Fruit fly (Drosophila melanogaster) whole organism, embryonic: ENCODE measurements around the gene SMC3.
A peak's percentile ranks its signal among the peaks of the same experiment; 100 is the strongest.

Source experiments
- Asciz ChIP-seq: fragments of 200-800 bp; sonication (Bioruptor generic); optimal IDR thresholded peaks from 2 replicates; lab custom pipeline; 2017; ENCODE audit warnings: missing biosample characterization, mild to moderate bottlenecking, missing genetic modification characterization, missing genetic modification reagents
- Atf6 ChIP-seq: fragments of 200-800 bp; sonication (Bioruptor generic); IDR thresholded peaks from 2 replicates; pipeline ENCODE4 v1.3.6; 2022; ENCODE audit warnings: missing biosample characterization, missing genetic modification characterization
- CG10209 ChIP-seq: fragments of 200-800 bp; sonication (Bioruptor generic); optimal IDR thresholded peaks from 3 replicates; lab custom pipeline; 2017; ENCODE audit warnings: missing biosample characterization, mild to moderate bottlenecking, missing genetic modification characterization, missing genetic modification reagents
- CG10462 ChIP-seq: fragments of 200-800 bp; sonication (Bioruptor generic); optimal IDR thresholded peaks from 2 replicates; lab custom pipeline; 2016; ENCODE audit warnings: missing biosample characterization, missing genetic modification characterization
- CG1529 ChIP-seq: fragments of 200-800 bp; sonication (Bioruptor generic); optimal IDR thresholded peaks from 3 replicates; lab custom pipeline; 2018; ENCODE audit warnings: missing biosample characterization, missing genetic modification characterization
- CG17612 ChIP-seq: fragments of 200-800 bp; sonication (Bioruptor generic); IDR thresholded peaks from 2 replicates; pipeline ENCODE4 v1.3.6; 2022; ENCODE audit warnings: missing biosample characterization, missing genetic modification characterization
- CG17802 ChIP-seq: fragments of 200-800 bp; sonication (Bioruptor generic); optimal IDR thresholded peaks from 2 replicates; lab custom pipeline; 2018; ENCODE audit warnings: missing biosample characterization, mild to moderate bottlenecking, missing genetic modification characterization, moderate library complexity
- CG18262 ChIP-seq: fragments of 200-800 bp; optimal IDR thresholded peaks from 3 replicates; lab custom pipeline; 2019; ENCODE audit warnings: missing biosample characterization, mild to moderate bottlenecking, missing genetic modification characterization, moderate library complexity
- CG18599 ChIP-seq: fragments of 200-800 bp; sonication (Bioruptor generic); optimal IDR thresholded peaks from 3 replicates; lab custom pipeline; 2017; ENCODE audit warnings: missing biosample characterization, missing genetic modification characterization, mild to moderate bottlenecking, moderate library complexity, missing genetic modification reagents
- CG18619 ChIP-seq: fragments of 200-800 bp; sonication (Bioruptor generic); optimal IDR thresholded peaks from 3 replicates; lab custom pipeline; 2017; ENCODE audit warnings: missing biosample characterization, mild to moderate bottlenecking, missing genetic modification characterization
- CG32532 ChIP-seq: fragments of 200-800 bp; sonication (Bioruptor generic); IDR thresholded peaks from 2 replicates; pipeline ENCODE4 v1.3.6; 2022; ENCODE audit warnings: missing biosample characterization, missing genetic modification characterization
- CG4424 ChIP-seq: fragments of 200-800 bp; sonication (Bioruptor generic); optimal IDR thresholded peaks from 3 replicates; lab custom pipeline; 2016; ENCODE audit warnings: missing biosample characterization, missing genetic modification characterization
- CG4617 ChIP-seq: fragments of 200-800 bp; sonication (Bioruptor generic); optimal IDR thresholded peaks from 3 replicates; lab custom pipeline; 2016; ENCODE audit warnings: missing biosample characterization, missing genetic modification characterization, borderline replicate concordance
- CG6854 ChIP-seq: fragments of 200-800 bp; sonication (Bioruptor generic); optimal IDR thresholded peaks from 3 replicates; lab custom pipeline; 2017; ENCODE audit warnings: missing biosample characterization, mild to moderate bottlenecking, missing genetic modification characterization
- CG7786 ChIP-seq: fragments of 200-800 bp; sonication (Bioruptor generic); optimal IDR thresholded peaks from 2 replicates; lab custom pipeline; 2016; ENCODE audit warnings: missing biosample characterization, missing genetic modification characterization
- CG7963 ChIP-seq: fragments of 200-800 bp; sonication (Bioruptor generic); IDR thresholded peaks from 3 replicates; pipeline ENCODE4 v1.3.6; 2022; ENCODE audit warnings: missing biosample characterization, missing genetic modification characterization; ENCODE audit not compliant: partially characterized antibody
- CG8478 ChIP-seq: fragments of >200 bp; optimal IDR thresholded peaks from 2 replicates; lab custom pipeline; 2018
- CG8944 ChIP-seq: fragments of 200-800 bp; sonication (Bioruptor generic); optimal IDR thresholded peaks from 3 replicates; lab custom pipeline; 2016; ENCODE audit warnings: missing biosample characterization, missing genetic modification characterization
- CG9215 ChIP-seq: fragments of 200-800 bp; sonication (Bioruptor generic); IDR thresholded peaks from 2 replicates; pipeline ENCODE4 v1.3.6; 2022; ENCODE audit warnings: missing biosample characterization, missing genetic modification characterization
- Camta ChIP-seq: fragments of 200-800 bp; sonication (Bioruptor generic); optimal IDR thresholded peaks from 2 replicates; lab custom pipeline; 2016; ENCODE audit warnings: missing biosample characterization, missing genetic modification characterization
- Ets65A ChIP-seq: fragments of 200-800 bp; sonication (Bioruptor generic); peaks from one replicate; lab custom pipeline; 2016; ENCODE audit warnings: missing biosample characterization, missing genetic modification characterization
- GATAe ChIP-seq: fragments of 200-800 bp; sonication (Bioruptor generic); conservative IDR thresholded peaks from 2 replicates; pipeline ENCODE4 v1.3.6; 2022; ENCODE audit warnings: missing biosample characterization, missing genetic modification characterization
- Opbp ChIP-seq: fragments of 200-800 bp; sonication (Bioruptor generic); IDR thresholded peaks from 3 replicates; pipeline ENCODE4 v1.3.6; 2022; ENCODE audit warnings: missing biosample characterization, missing genetic modification characterization; ENCODE audit not compliant: partially characterized antibody
- Scr ChIP-seq: fragments of 200-800 bp; sonication (Bioruptor generic); IDR thresholded peaks from 2 replicates; pipeline ENCODE4 v1.3.6; 2022; ENCODE audit warnings: missing biosample characterization, missing genetic modification characterization; ENCODE audit not compliant: partially characterized antibody
- Six4 ChIP-seq: fragments of 200-800 bp; sonication (Bioruptor generic); optimal IDR thresholded peaks from 2 replicates; lab custom pipeline; 2016; ENCODE audit warnings: missing biosample characterization, missing genetic modification characterization
- YL-1 ChIP-seq: fragments of 200-800 bp; sonication (Bioruptor generic); optimal IDR thresholded peaks from 3 replicates; lab custom pipeline; 2017; ENCODE audit warnings: missing biosample characterization, mild to moderate bottlenecking, missing genetic modification characterization
- abd-A ChIP-seq: fragments of 200-800 bp; sonication (Bioruptor generic); optimal IDR thresholded peaks from 3 replicates; lab custom pipeline; 2019; ENCODE audit warnings: missing biosample characterization, mild to moderate bottlenecking, missing genetic modification characterization, moderate library complexity
- ara ChIP-seq: fragments of 200-800 bp; sonication (Bioruptor generic); IDR thresholded peaks from 2 replicates; pipeline ENCODE4 v1.3.6; 2022; ENCODE audit warnings: missing biosample characterization, missing genetic modification characterization
- btn ChIP-seq: fragments of 200-800 bp; sonication (Bioruptor generic); optimal IDR thresholded peaks from 2 replicates; lab custom pipeline; 2016; ENCODE audit warnings: missing biosample characterization, missing genetic modification characterization
- chm ChIP-seq: fragments of 200-800 bp; sonication (Bioruptor generic); IDR thresholded peaks from 2 replicates; pipeline ENCODE4 v1.3.6; 2022; ENCODE audit warnings: missing biosample characterization, missing genetic modification characterization
- dan ChIP-seq: fragments of 200-800 bp; sonication (Bioruptor generic); IDR thresholded peaks from 2 replicates; pipeline ENCODE4 v1.3.6; 2022; ENCODE audit warnings: missing biosample characterization, missing genetic modification characterization
- dpn ChIP-seq, 2 experiments: fragments of 200-800 bp; sonication (Bioruptor generic); optimal IDR thresholded peaks; 3 replicates each; lab custom pipeline; 2016; ENCODE audit warnings: missing biosample characterization in 2 of 2, missing genetic modification characterization in 2 of 2
- dysf ChIP-seq: fragments of 200-800 bp; sonication (Bioruptor generic); IDR thresholded peaks from 3 replicates; pipeline ENCODE4 v1.3.6; 2022; ENCODE audit warnings: missing biosample characterization, missing genetic modification characterization
- grau ChIP-seq: fragments of 200-800 bp; optimal IDR thresholded peaks from 3 replicates; lab custom pipeline; 2019; ENCODE audit warnings: missing biosample characterization, mild to moderate bottlenecking, missing genetic modification characterization, moderate library complexity
- gro ChIP-seq: fragments of 200-800 bp; sonication (Bioruptor generic); optimal IDR thresholded peaks from 2 replicates; lab custom pipeline; 2016; ENCODE audit warnings: missing biosample characterization, missing genetic modification characterization
- h ChIP-seq: fragments of >200 bp; optimal IDR thresholded peaks from 2 replicates; lab custom pipeline; 2017
- kay ChIP-seq: fragments of 200-800 bp; sonication (Bioruptor generic); optimal IDR thresholded peaks from 2 replicates; lab custom pipeline; 2016; ENCODE audit warnings: missing biosample characterization, missing genetic modification characterization
- lmd ChIP-seq: fragments of 200-800 bp; sonication (Bioruptor generic); IDR thresholded peaks from 2 replicates; pipeline ENCODE4 v1.3.6; 2022; ENCODE audit warnings: missing biosample characterization, missing genetic modification characterization
- lola ChIP-seq, 3 experiments: fragments of >200 bp in 2 of 3; fragments of 200-800 bp in 1 of 3; sonication (Bioruptor generic) in 1 of 3; optimal IDR thresholded peaks; 2 replicates each; lab custom pipeline; 2017 to 2019; ENCODE audit warnings: missing biosample characterization in 3 of 3, missing genetic modification characterization in 3 of 3, mild to moderate bottlenecking in 1 of 3, moderate library complexity in 1 of 3
- nom ChIP-seq: fragments of 200-800 bp; sonication (Bioruptor generic); optimal IDR thresholded peaks from 2 replicates; lab custom pipeline; 2017; ENCODE audit warnings: missing biosample characterization, missing genetic modification characterization, mild to moderate bottlenecking, moderate library complexity, missing genetic modification reagents
- p53 ChIP-seq: fragments of 200-800 bp; sonication (Bioruptor generic); optimal IDR thresholded peaks from 2 replicates; lab custom pipeline; 2016; ENCODE audit warnings: missing biosample characterization, missing genetic modification characterization
- pfk ChIP-seq: fragments of 200-800 bp; sonication (Bioruptor generic); optimal IDR thresholded peaks from 2 replicates; lab custom pipeline; 2018; ENCODE audit warnings: missing biosample characterization, mild to moderate bottlenecking, missing genetic modification characterization, moderate library complexity
- pita ChIP-seq: fragments of 200-800 bp; sonication (Bioruptor generic); optimal IDR thresholded peaks from 2 replicates; lab custom pipeline; 2017; ENCODE audit warnings: missing biosample characterization, mild to moderate bottlenecking, missing genetic modification characterization
- schlank ChIP-seq: fragments of 200-800 bp; sonication (Bioruptor generic); optimal IDR thresholded peaks from 2 replicates; lab custom pipeline; 2018; ENCODE audit warnings: missing biosample characterization, mild to moderate bottlenecking, missing genetic modification characterization
- slbo ChIP-seq: fragments of 200-800 bp; sonication (Bioruptor generic); IDR thresholded peaks from 2 replicates; pipeline ENCODE4 v1.3.6; 2022; ENCODE audit warnings: missing biosample characterization, missing genetic modification characterization
- sug ChIP-seq: fragments of 200-800 bp; optimal IDR thresholded peaks from 2 replicates; lab custom pipeline; 2019; ENCODE audit warnings: missing biosample characterization, mild to moderate bottlenecking, missing genetic modification characterization, moderate library complexity
- tna ChIP-seq: fragments of 200-800 bp; sonication (Bioruptor generic); IDR thresholded peaks from 2 replicates; pipeline ENCODE4 v1.3.6; 2022; ENCODE audit warnings: missing biosample characterization, missing genetic modification characterization; ENCODE audit not compliant: partially characterized antibody
- twi ChIP-seq: fragments of 200-800 bp; optimal IDR thresholded peaks from 2 replicates; lab custom pipeline; 2019; ENCODE audit warnings: missing biosample characterization, mild to moderate bottlenecking, missing genetic modification characterization, moderate library complexity
- vvl ChIP-seq: fragments of 200-800 bp; sonication (Bioruptor generic); IDR thresholded peaks from 2 replicates; pipeline ENCODE4 v1.3.6; 2022; ENCODE audit warnings: missing biosample characterization, missing genetic modification characterization
- zf30C ChIP-seq: fragments of 200-800 bp; sonication (Bioruptor generic); optimal IDR thresholded peaks from 3 replicates; lab custom pipeline; 2018; ENCODE audit warnings: missing biosample characterization, mild to moderate bottlenecking, missing genetic modification characterization

The SMC3 gene

dm6 chrX:16633181-16633957 lies 40.1 kb upstream of the SMC3 start:
- TF ChIP-seq CG4617 (GFP tag; lab: Kevin White, UChicago) (no peak), nom (GFP tag; lab: Kevin White, UChicago) (peak; percentile 87), Opbp (GFP tag; lab: Robert Waterston, UW) (no peak), Six4 (GFP tag; lab: Kevin White, UChicago) (no peak), Ets65A (GFP tag; lab: Kevin White, UChicago) (peak; percentile 28), CG4424 (GFP tag; lab: Kevin White, UChicago) (no peak), tna (no peak), YL-1 (GFP tag; lab: Kevin White, UChicago) (no peak), CG9215 (GFP tag; lab: Robert Waterston, UW) (0 out of 2 replicates have a peak, but pooled peaks have one; percentile 14), CG7963 (GFP tag; lab: Robert Waterston, UW) (no peak), h (lab: Kevin White, UChicago) (no peak), twi (peak; percentile 22), CG7786 (GFP tag; lab: Kevin White, UChicago) (no peak), abd-A (no peak), CG18262 (tag; lab: Kevin White, UChicago) (no peak), lola (GFP tag; optimal IDR thresholded peaks at IDR 0.05; lab: Kevin White, UChicago) (peak in 1 of 3 experiments; percentile 10), chm (GFP tag; lab: Robert Waterston, UW) (no peak), ara (no peak), CG32532 (0 out of 2 replicates have a peak, but pooled peaks have one; percentile 9), pfk (GFP tag; lab: Kevin White, UChicago) (peak; percentile 4), dpn (GFP tag; optimal IDR thresholded peaks at IDR 0.05; lab: Kevin White, UChicago) (no peak), CG17612 (no peak), CG18619 (GFP tag; lab: Kevin White, UChicago) (no peak), CG6854 (GFP tag; lab: Kevin White, UChicago) (no peak), pita (GFP tag; lab: Kevin White, UChicago) (no peak), CG17802 (tag; lab: Kevin White, UChicago) (no peak), CG10209 (peak; percentile 4), btn (GFP tag; lab: Kevin White, UChicago) (no peak), CG1529 (no peak), CG10462 (no peak), zf30C (GFP tag; lab: Kevin White, UChicago) (no peak), vvl (GFP tag; lab: Robert Waterston, UW) (peak; percentile 40; the same call in 1 of the 2 replicates), slbo (GFP tag; lab: Robert Waterston, UW) (no peak), gro (GFP tag; lab: Kevin White, UChicago) (no peak), p53 (no peak), Asciz (GFP tag; lab: Kevin White, UChicago) (no peak), Camta (GFP tag; lab: Kevin White, UChicago) (no peak), lmd (no peak), CG8944 (GFP tag; lab: Kevin White, UChicago) (no peak), sug (tag; lab: Kevin White, UChicago) (no peak), GATAe (GFP tag; lab: Robert Waterston, UW) (no peak), kay (GFP tag; lab: Kevin White, UChicago) (peak; percentile 33), Atf6 (no peak), dan (GFP tag; lab: Robert Waterston, UW) (no peak), CG18599 (GFP tag; lab: Kevin White, UChicago) (peak; percentile 33), dysf (no peak), schlank (no peak), grau (tag; lab: Kevin White, UChicago) (no peak), Scr (GFP tag; lab: Robert Waterston, UW) (no peak), CG8478 (lab: Kevin White, UChicago) (no peak)
